Worm (Caenorhabditis elegans) whole organism, young adult: ENCODE results near the gene fcmt-1.

ENCODE experiments used
- B0261.1 ChIP-seq: sonication (generic microtip); optimal IDR thresholded peaks from 2 replicates; lab custom pipeline; 2016; ENCODE audit warnings: mild to moderate bottlenecking, missing genetic modification characterization, moderate library complexity, missing compliant biosample characterization
- F33H1.4 ChIP-seq: fragments of 200-800 bp; sonication (Bioruptor generic); IDR thresholded peaks from 2 replicates; pipeline ENCODE4 v1.3.6; 2022; ENCODE audit warnings: missing genetic modification reagents, missing genetic modification characterization, missing compliant biosample characterization
- K12H6.12 ChIP-seq: fragments of 200-800 bp; sonication (Bioruptor generic); optimal IDR thresholded peaks from 2 replicates; lab custom pipeline; 2018; ENCODE audit warnings: mild to moderate bottlenecking, missing genetic modification characterization, missing compliant biosample characterization
- Y56A3A.18 ChIP-seq: fragments of 200-800 bp; sonication (Bioruptor generic); IDR thresholded peaks from 2 replicates; pipeline ENCODE4 v1.3.6; 2022; ENCODE audit warnings: missing genetic modification reagents, missing genetic modification characterization, missing compliant biosample characterization
- aptf-2 ChIP-seq: fragments of 200-800 bp; sonication (Bioruptor generic); conservative IDR thresholded peaks from 2 replicates; pipeline ENCODE4 v1.3.6; 2022; ENCODE audit warnings: missing genetic modification reagents, missing genetic modification characterization, missing compliant biosample characterization
- aptf-3 ChIP-seq: fragments of 200-800 bp; sonication (Bioruptor generic); IDR thresholded peaks from 2 replicates; pipeline ENCODE4 v1.3.6; 2022; ENCODE audit warnings: missing genetic modification characterization, missing compliant biosample characterization
- athp-1 ChIP-seq: sonication (generic microtip); optimal IDR thresholded peaks from 2 replicates; lab custom pipeline; 2017; ENCODE audit warnings: mild to moderate bottlenecking, missing genetic modification characterization, missing compliant biosample characterization
- ccch-3 ChIP-seq: fragments of 200-800 bp; sonication (Bioruptor generic); optimal IDR thresholded peaks from 2 replicates; lab custom pipeline; 2018; ENCODE audit warnings: mild to moderate bottlenecking, missing genetic modification characterization, missing compliant biosample characterization
- cebp-1 ChIP-seq, 2 experiments: fragments of 200-800 bp in 1 of 2; sonication (Bioruptor generic) in 1 of 2; sonication (generic microtip) in 1 of 2; IDR thresholded peaks in 1 of 2; optimal IDR thresholded peaks in 1 of 2; 2 replicates each; pipeline versions ENCODE4 v1.3.6 to Lab custom; 2017 to 2022; ENCODE audit warnings: missing compliant biosample characterization in 2 of 2, missing genetic modification characterization in 2 of 2, mild to moderate bottlenecking in 1 of 2, missing genetic modification reagents in 1 of 2, moderate library complexity in 1 of 2
- ceh-91 ChIP-seq: fragments of 200-800 bp; sonication (Bioruptor generic); IDR thresholded peaks from 2 replicates; pipeline ENCODE4 v1.3.6; 2022; ENCODE audit warnings: missing genetic modification reagents, missing genetic modification characterization, missing compliant biosample characterization
- dpl-1 ChIP-seq: fragments of 150-350 bp; optimal IDR thresholded peaks from 2 replicates; lab custom pipeline; 2014; ENCODE audit warnings: missing biosample characterization, missing genetic modification reagents, missing genetic modification characterization
- efl-1 ChIP-seq: fragments of 150-350 bp; optimal IDR thresholded peaks from 2 replicates; lab custom pipeline; 2014; ENCODE audit warnings: missing biosample characterization, missing genetic modification reagents, missing genetic modification characterization
- him-1 ChIP-seq: sonication (generic microtip); optimal IDR thresholded peaks from 2 replicates; lab custom pipeline; 2016; ENCODE audit warnings: missing genotype, missing genetic modification reagents, missing genetic modification characterization, missing compliant biosample characterization
- hlh-26 ChIP-seq: fragments of 200-800 bp; sonication (Bioruptor generic); conservative IDR thresholded peaks from 2 replicates; pipeline ENCODE4 v1.3.6; 2022; ENCODE audit warnings: missing genetic modification reagents, missing genetic modification characterization, missing compliant biosample characterization
- hmg-1.2 ChIP-seq: fragments of 200-800 bp; sonication (Bioruptor generic); IDR thresholded peaks from 2 replicates; pipeline ENCODE4 v1.3.6; 2022; ENCODE audit warnings: missing genetic modification reagents, missing genetic modification characterization, missing compliant biosample characterization
- hsf-1 ChIP-seq: fragments of 200-800 bp; sonication (Bioruptor generic); IDR thresholded peaks from 2 replicates; pipeline ENCODE4 v1.3.6; 2022; ENCODE audit warnings: missing genetic modification reagents, missing genetic modification characterization, missing compliant biosample characterization
- lin-35 ChIP-seq, 3 experiments: fragments of 150-350 bp in 2 of 3; sonication (generic microtip) in 1 of 3; optimal IDR thresholded peaks; 2 replicates each; lab custom pipeline; 2014 to 2018; ENCODE audit warnings: missing biosample characterization in 3 of 3, missing genetic modification characterization in 3 of 3, missing genetic modification reagents in 3 of 3
- lin-54 ChIP-seq: fragments of 200-800 bp; sonication (Bioruptor generic); optimal IDR thresholded peaks from 2 replicates; lab custom pipeline; 2018; ENCODE audit warnings: mild to moderate bottlenecking, missing genetic modification characterization, missing compliant biosample characterization
- lsy-27 ChIP-seq: sonication (generic microtip); optimal IDR thresholded peaks from 2 replicates; lab custom pipeline; 2017; ENCODE audit warnings: missing genetic modification characterization, mild to moderate bottlenecking, missing compliant biosample characterization, antibody characterized with exemption, missing genotype, borderline replicate concordance; ENCODE audit not compliant: insufficient read depth
- madf-10 ChIP-seq: sonication (generic microtip); optimal IDR thresholded peaks from 2 replicates; lab custom pipeline; 2016; ENCODE audit warnings: mild to moderate bottlenecking, missing genetic modification characterization, missing compliant biosample characterization
- madf-3 ChIP-seq: fragments of 200-800 bp; sonication (Bioruptor generic); IDR thresholded peaks from 2 replicates; pipeline ENCODE4 v1.3.6; 2022; ENCODE audit warnings: missing genetic modification reagents, missing genetic modification characterization, missing compliant biosample characterization
- madf-6 ChIP-seq: fragments of 200-800 bp; sonication (Bioruptor generic); IDR thresholded peaks from 2 replicates; pipeline ENCODE4 v1.3.6; 2022; ENCODE audit warnings: missing genetic modification reagents, missing genetic modification characterization, missing compliant biosample characterization
- madf-8 ChIP-seq: fragments of 200-800 bp; sonication (Bioruptor generic); conservative IDR thresholded peaks from 2 replicates; pipeline ENCODE4 v1.3.6; 2022; ENCODE audit warnings: missing genetic modification reagents, missing genetic modification characterization, missing compliant biosample characterization
- nfya-2 ChIP-seq: fragments of 200-800 bp; sonication (Bioruptor generic); IDR thresholded peaks from 2 replicates; pipeline ENCODE4 v1.3.6; 2022; ENCODE audit warnings: missing genetic modification reagents, missing genetic modification characterization, missing compliant biosample characterization
- nhr-27 ChIP-seq: fragments of 200-800 bp; sonication (Bioruptor generic); optimal IDR thresholded peaks from 2 replicates; lab custom pipeline; 2018; ENCODE audit warnings: mild to moderate bottlenecking, missing genetic modification characterization, moderate library complexity, missing compliant biosample characterization
- nhr-80 ChIP-seq: sonication (generic microtip); optimal IDR thresholded peaks from 2 replicates; lab custom pipeline; 2016; ENCODE audit warnings: missing genetic modification characterization, missing compliant biosample characterization
- snpc-1.3 ChIP-seq: sonication (generic microtip); optimal IDR thresholded peaks from 2 replicates; lab custom pipeline; 2017; ENCODE audit warnings: missing genetic modification characterization, mild to moderate bottlenecking, missing compliant biosample characterization, antibody characterized with exemption, moderate library complexity, missing genotype, missing genetic modification reagents; ENCODE audit not compliant: insufficient read depth
- snpc-3.4 ChIP-seq: sonication (generic microtip); optimal IDR thresholded peaks from 2 replicates; lab custom pipeline; 2017; ENCODE audit warnings: missing genetic modification characterization, mild to moderate bottlenecking, missing compliant biosample characterization, antibody characterized with exemption, moderate library complexity, missing genotype, missing genetic modification reagents
- somi-1 ChIP-seq: fragments of 200-800 bp; sonication (Bioruptor generic); optimal IDR thresholded peaks from 2 replicates; lab custom pipeline; 2018; ENCODE audit warnings: mild to moderate bottlenecking, missing genetic modification characterization, missing compliant biosample characterization
- unc-62 ChIP-seq: fragments of 150-350 bp; optimal IDR thresholded peaks from 2 replicates; lab custom pipeline; 2014; ENCODE audit warnings: missing biosample characterization, missing genetic modification reagents, missing genetic modification characterization
- xnd-1 ChIP-seq: sonication (generic microtip); optimal IDR thresholded peaks from 2 replicates; lab custom pipeline; 2016; ENCODE audit warnings: missing genotype, missing genetic modification reagents, missing genetic modification characterization, missing compliant biosample characterization
- zfh-2 ChIP-seq: fragments of 200-800 bp; sonication (Bioruptor generic); conservative IDR thresholded peaks from 2 replicates; pipeline ENCODE4 v1.3.6; 2022; ENCODE audit warnings: missing genetic modification reagents, missing genetic modification characterization, missing compliant biosample characterization
- ztf-18 ChIP-seq: sonication (generic microtip); optimal IDR thresholded peaks from 2 replicates; lab custom pipeline; 2016; ENCODE audit warnings: missing genotype, mild to moderate bottlenecking, missing genetic modification characterization, missing compliant biosample characterization
- ztf-28 ChIP-seq: fragments of 200-800 bp; sonication (Bioruptor generic); IDR thresholded peaks from 2 replicates; pipeline ENCODE4 v1.3.6; 2022; ENCODE audit warnings: missing genetic modification reagents, missing genetic modification characterization, missing compliant biosample characterization

The fcmt-1 gene

ce11 chrII:11713569-11713968 is 4.2 kb upstream of the fcmt-1 start, which contains the start of gene F13D12.10:
TSS of gene F13D12.10 (plus strand) at chrII:11713799.
- no peak for TF ChIP-seq unc-62 (GFP tag; lab: Kevin White, UChicago)
- TF ChIP-seq cebp-1 (GFP tag; IDR thresholded peaks at IDR 0.05; lab: Robert Waterston, UW): no peak
- TF ChIP-seq cebp-1 (tag; optimal IDR thresholded peaks at IDR 0.05; lab: Kevin White, UChicago): peak; percentile 6
- no peak for TF ChIP-seq efl-1 (GFP tag; lab: Kevin White, UChicago)
- no peak for TF ChIP-seq snpc-3.4 (tag; lab: Kevin White, UChicago)
- no peak for TF ChIP-seq nfya-2 (GFP tag; lab: Robert Waterston, UW)
- peak; percentile 75 for TF ChIP-seq zfh-2
- peak; percentile 47 for TF ChIP-seq somi-1 (GFP tag; lab: Kevin White, UChicago)
- no peak for TF ChIP-seq ccch-3 (GFP tag; lab: Kevin White, UChicago)
- TF ChIP-seq snpc-1.3 (tag; lab: Kevin White, UChicago): no peak
- TF ChIP-seq ztf-28 (GFP tag; lab: Robert Waterston, UW): no peak
- no peak for TF ChIP-seq Y56A3A.18 (GFP tag; lab: Robert Waterston, UW)
- TF ChIP-seq ztf-18: no peak
- TF ChIP-seq athp-1 (tag; lab: Kevin White, UChicago): no peak

- TF ChIP-seq aptf-3 (GFP tag; lab: Robert Waterston, UW): no peak
- no peak for TF ChIP-seq hsf-1 (GFP tag; lab: Robert Waterston, UW)
- no peak for TF ChIP-seq nhr-27 (tag; lab: Kevin White, UChicago)
- TF ChIP-seq madf-3 (GFP tag; lab: Robert Waterston, UW): no peak
- no peak for TF ChIP-seq K12H6.12 (tag; lab: Kevin White, UChicago)
- TF ChIP-seq, all 124 proteins: peak for 0
These were observed 1.4 kb upstream of the fcmt-1 start for ce11 chrII:11710771-11711170.

DNA sequence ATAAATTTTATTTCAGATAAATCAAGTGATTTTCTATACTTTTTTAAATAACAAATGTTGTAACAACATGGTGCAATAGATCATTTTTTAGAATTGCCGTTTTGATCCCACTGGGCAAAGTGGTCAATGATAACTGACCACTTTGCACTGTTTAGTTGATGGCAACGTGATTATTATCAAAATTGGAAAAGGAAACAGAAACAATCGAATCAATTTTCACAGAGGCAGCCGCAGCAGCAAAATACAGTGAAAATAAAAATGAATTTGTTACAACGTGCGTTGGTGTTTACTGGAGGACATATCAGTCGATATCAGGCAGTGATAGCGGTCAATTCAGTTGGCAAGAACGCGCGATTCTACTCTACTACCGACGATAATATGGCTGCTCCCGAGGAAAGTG is 3.6 kb downstream of the fcmt-1 start, which contains the start of gene VF13D12L.3:
VF13D12L.3 (plus strand) TSS at position 223 of the 400 bp plus-strand sequence.
- TF ChIP-seq hsf-1 (GFP tag; lab: Robert Waterston, UW) (0 out of 2 replicates have a peak, but pooled peaks have one; percentile 10), lin-35 (GFP tag; optimal IDR thresholded peaks at IDR 0.05; lab: Kevin White, UChicago) (no peak), nhr-80 (peak; percentile 60)

DNA sequence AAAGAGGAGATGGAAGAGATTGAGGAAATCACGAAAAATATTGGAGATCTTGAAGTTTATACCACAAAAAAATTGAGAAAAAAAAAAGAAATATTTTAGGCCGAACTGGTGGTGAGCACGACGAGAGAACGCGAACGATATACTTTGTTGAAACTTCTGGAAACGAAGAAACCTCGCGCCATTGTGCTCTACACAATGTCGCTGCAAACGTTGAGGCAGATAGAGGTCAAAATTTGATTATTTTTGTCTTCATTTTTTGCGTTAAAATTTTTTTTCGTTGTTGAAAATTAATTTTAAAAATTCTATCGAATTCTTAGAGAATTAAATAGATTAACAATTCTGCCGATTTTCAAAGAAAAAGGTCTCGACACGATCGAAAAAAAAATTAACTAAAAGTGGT is 8.7 kb downstream of the fcmt-1 start:
- no peak for TF ChIP-seq lin-54 (GFP tag; lab: Kevin White, UChicago)
- no peak for TF ChIP-seq lsy-27 (tag; lab: Kevin White, UChicago)
- peak; percentile 16; the same call in 1 of the 2 replicates for TF ChIP-seq ceh-91 (GFP tag; lab: Robert Waterston, UW)
- TF ChIP-seq madf-10: no peak
- no peak for TF ChIP-seq hmg-1.2
- TF ChIP-seq efl-1 (GFP tag; lab: Kevin White, UChicago): peak; percentile 59
- TF ChIP-seq aptf-2 (GFP tag; lab: Robert Waterston, UW): no peak
- 0 out of 2 replicates have a peak, but pooled peaks have one; percentile 17 for TF ChIP-seq madf-8
- no peak for TF ChIP-seq B0261.1 (tag; lab: Kevin White, UChicago)
- peak; percentile 44 for TF ChIP-seq F33H1.4 (GFP tag; lab: Robert Waterston, UW)
- peak; percentile 31 for TF ChIP-seq xnd-1 (tag; lab: Kevin White, UChicago)
- TF ChIP-seq madf-3 (GFP tag; lab: Robert Waterston, UW): no peak
- TF ChIP-seq madf-6 (GFP tag; lab: Robert Waterston, UW): peak; percentile 77
- peak; percentile 81; the same call in 1 of the 2 replicates for TF ChIP-seq hsf-1 (GFP tag; lab: Robert Waterston, UW)
- TF ChIP-seq dpl-1 (GFP tag; lab: Kevin White, UChicago): no peak
- TF ChIP-seq him-1 (tag; lab: Kevin White, UChicago): no peak
- TF ChIP-seq hlh-26 (GFP tag; lab: Robert Waterston, UW): no peak
